Fruit fly (Drosophila melanogaster): ENCODE results near the gene mask.

- TF ChIP-seq CG8478 (optimal IDR thresholded peaks at IDR 0.05), result no peak
- no peak for TF ChIP-seq CTCF (optimal IDR thresholded peaks at IDR 0.05)
These were observed 65.4 kb downstream of the mask start for dm6 chr3R:24295556-24296465.

All from S2 (cell line).